Fruit fly (Drosophila melanogaster) whole organism, embryonic: ENCODE measurements around the gene Lamtor5.

Experiments used
- ATbp ChIP-seq: fragments of 200-800 bp; sonication (Bioruptor generic); optimal IDR thresholded peaks from 2 replicates; lab custom pipeline; 2017; ENCODE audit warnings: missing biosample characterization, mild to moderate bottlenecking, missing genetic modification characterization, missing genetic modification reagents
- Ada2b ChIP-seq: fragments of 200-800 bp; sonication (Bioruptor generic); IDR thresholded peaks from 2 replicates; pipeline ENCODE4 v1.3.6; 2022; ENCODE audit warnings: missing biosample characterization, missing genetic modification characterization
- Atf3 ChIP-seq: fragments of 200-800 bp; sonication (Bioruptor generic); optimal IDR thresholded peaks from 3 replicates; lab custom pipeline; 2016; ENCODE audit warnings: missing biosample characterization, missing genetic modification characterization
- CG1024 ChIP-seq: fragments of 200-800 bp; sonication (Bioruptor generic); IDR thresholded peaks from 2 replicates; pipeline ENCODE4 v1.3.6; 2022; ENCODE audit warnings: missing biosample characterization, missing genetic modification characterization
- CG13775 ChIP-seq: fragments of 200-800 bp; sonication (Bioruptor generic); optimal IDR thresholded peaks from 3 replicates; lab custom pipeline; 2017; ENCODE audit warnings: missing biosample characterization, mild to moderate bottlenecking, missing genetic modification characterization
- CG17912 ChIP-seq: fragments of 200-800 bp; sonication (Bioruptor generic); optimal IDR thresholded peaks from 2 replicates; lab custom pipeline; 2018; ENCODE audit warnings: missing biosample characterization, mild to moderate bottlenecking, missing genetic modification characterization
- CG1792 ChIP-seq: fragments of 200-800 bp; sonication (Bioruptor generic); optimal IDR thresholded peaks from 2 replicates; lab custom pipeline; 2016; ENCODE audit warnings: missing biosample characterization, missing genetic modification characterization
- CG2129 ChIP-seq: fragments of 200-800 bp; sonication (Bioruptor generic); IDR thresholded peaks from 2 replicates; pipeline ENCODE4 v1.3.6; 2022; ENCODE audit warnings: missing biosample characterization, missing genetic modification characterization; ENCODE audit not compliant: partially characterized antibody
- CG30403 ChIP-seq: fragments of 200-800 bp; sonication (Bioruptor generic); optimal IDR thresholded peaks from 3 replicates; lab custom pipeline; 2016; ENCODE audit warnings: missing biosample characterization, missing genetic modification characterization
- CG3065 ChIP-seq: fragments of 200-800 bp; sonication (Bioruptor generic); optimal IDR thresholded peaks from 2 replicates; lab custom pipeline; 2016; ENCODE audit warnings: missing biosample characterization, missing genetic modification characterization
- CG31441 ChIP-seq: fragments of 200-800 bp; sonication (Bioruptor generic); IDR thresholded peaks from 2 replicates; pipeline ENCODE4 v1.3.6; 2022; ENCODE audit warnings: missing biosample characterization, missing genetic modification characterization
- CG34224 ChIP-seq: fragments of 200-800 bp; sonication (Bioruptor generic); IDR thresholded peaks from 3 replicates; pipeline ENCODE4 v1.3.6; 2022; ENCODE audit warnings: missing biosample characterization, missing genetic modification characterization; ENCODE audit not compliant: partially characterized antibody
- CG4328 ChIP-seq: fragments of 200-800 bp; sonication (Bioruptor generic); optimal IDR thresholded peaks from 3 replicates; lab custom pipeline; 2017; ENCODE audit warnings: missing biosample characterization, missing genetic modification reagents, missing genetic modification characterization
- CG4707 ChIP-seq: fragments of 200-800 bp; sonication (Bioruptor generic); optimal IDR thresholded peaks from 2 replicates; lab custom pipeline; 2018; ENCODE audit warnings: missing biosample characterization, mild to moderate bottlenecking, missing genetic modification characterization, moderate library complexity
- CG6683 ChIP-seq: fragments of 200-800 bp; sonication (Bioruptor generic); optimal IDR thresholded peaks from 2 replicates; lab custom pipeline; 2017; ENCODE audit warnings: missing biosample characterization, mild to moderate bottlenecking, missing genetic modification characterization, missing genetic modification reagents
- CG6791 ChIP-seq: fragments of 200-800 bp; sonication (Bioruptor generic); IDR thresholded peaks from 3 replicates; pipeline ENCODE4 v1.3.6; 2022; ENCODE audit warnings: missing biosample characterization, missing genetic modification characterization; ENCODE audit not compliant: partially characterized antibody
- CG7556 ChIP-seq: fragments of 200-800 bp; sonication (Bioruptor generic); optimal IDR thresholded peaks from 2 replicates; lab custom pipeline; 2017; ENCODE audit warnings: missing biosample characterization, mild to moderate bottlenecking, missing genetic modification characterization
- CHES-1-like ChIP-seq: fragments of 200-800 bp; sonication (Bioruptor generic); optimal IDR thresholded peaks from 2 replicates; lab custom pipeline; 2016; ENCODE audit warnings: missing biosample characterization, missing genetic modification characterization
- Camta ChIP-seq: fragments of 200-800 bp; sonication (Bioruptor generic); optimal IDR thresholded peaks from 2 replicates; lab custom pipeline; 2016; ENCODE audit warnings: missing biosample characterization, missing genetic modification characterization
- CoRest ChIP-seq: fragments of 200-800 bp; sonication (Bioruptor generic); optimal IDR thresholded peaks from 3 replicates; lab custom pipeline; 2018; ENCODE audit warnings: missing biosample characterization, mild to moderate bottlenecking, missing genetic modification characterization, moderate library complexity
- Dad ChIP-seq: fragments of 200-800 bp; sonication (Bioruptor generic); optimal IDR thresholded peaks from 3 replicates; lab custom pipeline; 2016; ENCODE audit warnings: missing biosample characterization, missing genetic modification characterization
- Dll ChIP-seq: fragments of 200-800 bp; sonication (Bioruptor generic); IDR thresholded peaks from 4 replicates; pipeline ENCODE4 v1.3.6; 2022; ENCODE audit warnings: missing biosample characterization, missing genetic modification characterization; ENCODE audit not compliant: partially characterized antibody
- Dp ChIP-seq: fragments of 200-800 bp; sonication (Bioruptor generic); optimal IDR thresholded peaks from 2 replicates; lab custom pipeline; 2018; ENCODE audit warnings: missing biosample characterization, mild to moderate bottlenecking, missing genetic modification characterization, moderate library complexity
- Gug ChIP-seq: fragments of 200-800 bp; sonication (Bioruptor generic); IDR thresholded peaks from 4 replicates; pipeline ENCODE4 v1.3.6; 2022; ENCODE audit warnings: missing biosample characterization, missing genetic modification characterization
- HLH3B ChIP-seq: fragments of 200-800 bp; sonication (Bioruptor generic); IDR thresholded peaks from 2 replicates; pipeline ENCODE4 v1.3.6; 2022; ENCODE audit warnings: missing biosample characterization, missing genetic modification characterization
- NFAT ChIP-seq: fragments of 200-800 bp; sonication (Bioruptor generic); IDR thresholded peaks from 2 replicates; pipeline ENCODE4 v1.3.6; 2022; ENCODE audit warnings: missing biosample characterization, missing genetic modification characterization
- Oli ChIP-seq: fragments of 200-800 bp; sonication (Bioruptor generic); optimal IDR thresholded peaks from 2 replicates; lab custom pipeline; 2018; ENCODE audit warnings: missing biosample characterization, mild to moderate bottlenecking, missing genetic modification characterization, moderate library complexity
- PHDP ChIP-seq: fragments of 200-800 bp; sonication (Bioruptor generic); optimal IDR thresholded peaks from 3 replicates; lab custom pipeline; 2018; ENCODE audit warnings: missing biosample characterization, mild to moderate bottlenecking, missing genetic modification characterization, moderate library complexity
- Spps ChIP-seq: fragments of 200-800 bp; sonication (Bioruptor generic); optimal IDR thresholded peaks from 2 replicates; lab custom pipeline; 2018; ENCODE audit warnings: missing biosample characterization, mild to moderate bottlenecking, missing genetic modification characterization
- Ssrp ChIP-seq: fragments of 200-800 bp; sonication (Bioruptor generic); optimal IDR thresholded peaks from 2 replicates; lab custom pipeline; 2018; ENCODE audit warnings: missing biosample characterization, mild to moderate bottlenecking, missing genetic modification characterization, moderate library complexity
- caup ChIP-seq: fragments of 200-800 bp; sonication (Bioruptor generic); optimal IDR thresholded peaks from 3 replicates; lab custom pipeline; 2017; ENCODE audit warnings: missing biosample characterization, mild to moderate bottlenecking, missing genetic modification characterization, moderate library complexity; ENCODE audit not compliant: severe bottlenecking
- dmrt99B ChIP-seq: fragments of 200-800 bp; sonication (Bioruptor generic); optimal IDR thresholded peaks from 2 replicates; lab custom pipeline; 2018; ENCODE audit warnings: missing biosample characterization, mild to moderate bottlenecking, missing genetic modification characterization, moderate library complexity
- exex ChIP-seq: fragments of 200-800 bp; sonication (Bioruptor generic); optimal IDR thresholded peaks from 4 replicates; lab custom pipeline; 2018; ENCODE audit warnings: missing biosample characterization, mild to moderate bottlenecking, missing genetic modification characterization, moderate library complexity
- fd102C ChIP-seq: fragments of 200-800 bp; sonication (Bioruptor generic); optimal IDR thresholded peaks from 2 replicates; lab custom pipeline; 2018; ENCODE audit warnings: missing biosample characterization, mild to moderate bottlenecking, missing genetic modification characterization, moderate library complexity
- fd3F ChIP-seq: fragments of 200-800 bp; sonication (Bioruptor generic); optimal IDR thresholded peaks from 2 replicates; lab custom pipeline; 2018; ENCODE audit warnings: missing biosample characterization, mild to moderate bottlenecking, missing genetic modification characterization, moderate library complexity
- fd64A ChIP-seq: fragments of 200-800 bp; sonication (Bioruptor generic); optimal IDR thresholded peaks from 3 replicates; lab custom pipeline; 2018; ENCODE audit warnings: missing biosample characterization, mild to moderate bottlenecking, missing genetic modification characterization
- hbn ChIP-seq: fragments of 200-800 bp; sonication (Bioruptor generic); IDR thresholded peaks from 2 replicates; pipeline ENCODE4 v1.3.6; 2022; ENCODE audit warnings: missing biosample characterization, missing genetic modification characterization; ENCODE audit not compliant: partially characterized antibody
- kni ChIP-seq: fragments of 200-800 bp; sonication (Bioruptor generic); optimal IDR thresholded peaks from 3 replicates; lab custom pipeline; 2017; ENCODE audit warnings: mild to moderate bottlenecking, missing biosample characterization, missing genetic modification reagents, missing genetic modification characterization
- p53 ChIP-seq: fragments of 200-800 bp; sonication (Bioruptor generic); optimal IDR thresholded peaks from 2 replicates; lab custom pipeline; 2016; ENCODE audit warnings: missing biosample characterization, missing genetic modification characterization
- pan ChIP-seq, 4 experiments: fragments of >200 bp in 3 of 4; fragments of 200-800 bp in 1 of 4; sonication (Bioruptor generic) in 1 of 4; optimal IDR thresholded peaks in 3 of 4; IDR thresholded peaks in 1 of 4; 2 replicates each; pipeline versions ENCODE4 v1.3.6 to Lab custom; 2017 to 2022; ENCODE audit warnings: missing biosample characterization in 2 of 4, missing genetic modification characterization in 2 of 4, mixed read lengths in 1 of 4
- pnt ChIP-seq: fragments of 200-800 bp; sonication (Bioruptor generic); optimal IDR thresholded peaks from 3 replicates; lab custom pipeline; 2016; ENCODE audit warnings: missing biosample characterization, missing genetic modification characterization
- schlank ChIP-seq: fragments of 200-800 bp; sonication (Bioruptor generic); optimal IDR thresholded peaks from 2 replicates; lab custom pipeline; 2018; ENCODE audit warnings: missing biosample characterization, mild to moderate bottlenecking, missing genetic modification characterization
- sima ChIP-seq: fragments of 200-800 bp; sonication (Bioruptor generic); optimal IDR thresholded peaks from 2 replicates; lab custom pipeline; 2016; ENCODE audit warnings: missing biosample characterization, missing genetic modification characterization
- slp2 ChIP-seq: fragments of 200-800 bp; sonication (Bioruptor generic); optimal IDR thresholded peaks from 2 replicates; lab custom pipeline; 2016; ENCODE audit warnings: missing biosample characterization, missing genetic modification characterization
- twi ChIP-seq: fragments of 200-800 bp; optimal IDR thresholded peaks from 2 replicates; lab custom pipeline; 2019; ENCODE audit warnings: missing biosample characterization, mild to moderate bottlenecking, missing genetic modification characterization, moderate library complexity
- wek ChIP-seq: fragments of 200-800 bp; sonication (Bioruptor generic); optimal IDR thresholded peaks from 3 replicates; lab custom pipeline; 2018; ENCODE audit warnings: missing biosample characterization, mild to moderate bottlenecking, missing genetic modification characterization, moderate library complexity
- zen2 ChIP-seq: fragments of 200-800 bp; sonication (Bioruptor generic); IDR thresholded peaks from 3 replicates; pipeline ENCODE4 v1.3.6; 2022; ENCODE audit warnings: missing biosample characterization, missing genetic modification characterization; ENCODE audit not compliant: partially characterized antibody

The Lamtor5 gene

dm6 chrX:1877107-1877736 is 18.5 kb upstream of the Lamtor5 start, which contains the start of the genes CG14817 and CG14805 (continued):
- peak; percentile 41 for TF ChIP-seq CG30403
- TF ChIP-seq twi (tag; lab: Kevin White, UChicago) = peak; percentile 38
- no peak for TF ChIP-seq CG2129 (GFP tag; lab: Robert Waterston, UW)
- peak; percentile 45 for TF ChIP-seq Oli (tag; lab: Kevin White, UChicago)
- TF ChIP-seq CoRest (tag; lab: Kevin White, UChicago) = peak; percentile 43
- TF ChIP-seq CG7556 (GFP tag; lab: Kevin White, UChicago) = peak; percentile 45
- TF ChIP-seq CG17912 (GFP tag; lab: Kevin White, UChicago) = peak; percentile 84
- TF ChIP-seq pan (optimal IDR thresholded peaks at IDR 0.05; lab: Kevin White, UChicago) = no peak
- peak in 1 of 2 experiments; percentile 56 for TF ChIP-seq pan (GFP tag; optimal IDR thresholded peaks at IDR 0.05 in 1 of 2, IDR thresholded peaks at IDR 0.05 in 1 of 2)
- peak; percentile 12 for TF ChIP-seq slp2 (GFP tag; lab: Kevin White, UChicago)
- no peak for TF ChIP-seq sima (GFP tag; lab: Kevin White, UChicago)
- peak; percentile 69 for TF ChIP-seq CG6683 (GFP tag; lab: Kevin White, UChicago)
- TF ChIP-seq Ada2b (GFP tag; lab: Robert Waterston, UW) = peak; percentile 24; the same call in 1 of the 2 replicates
- peak; percentile 85 for TF ChIP-seq wek (GFP tag; lab: Kevin White, UChicago)
- TF ChIP-seq zen2 = no peak
- TF ChIP-seq pnt (GFP tag; lab: Kevin White, UChicago) = no peak
- TF ChIP-seq CG3065 = no peak
- peak; percentile 85 for TF ChIP-seq schlank (tag; lab: Kevin White, UChicago)
- TF ChIP-seq CHES-1-like (GFP tag; lab: Kevin White, UChicago) = peak; percentile 41
- 0 out of 2 replicates have a peak, but pooled peaks have one; percentile 33 for TF ChIP-seq HLH3B (GFP tag; lab: Robert Waterston, UW)
- peak; percentile 14 for TF ChIP-seq fd102C (GFP tag; lab: Kevin White, UChicago)
- peak; percentile 68; the same call in 1 of the 2 replicates for TF ChIP-seq NFAT (GFP tag; lab: Robert Waterston, UW)
- TF ChIP-seq Camta (GFP tag; lab: Kevin White, UChicago) = no peak
- peak; percentile 55; the same call in 2 of the 4 replicates for TF ChIP-seq Dll
- TF ChIP-seq kni = peak; percentile 56
- peak; percentile 62 for TF ChIP-seq CG6791
- TF ChIP-seq PHDP (tag; lab: Kevin White, UChicago) = peak; percentile 81
- TF ChIP-seq CG34224 (GFP tag; lab: Robert Waterston, UW) = peak; percentile 67
- TF ChIP-seq fd3F (GFP tag; lab: Kevin White, UChicago) = peak; percentile 53
- TF ChIP-seq Spps (tag; lab: Kevin White, UChicago) = peak; percentile 56
- TF ChIP-seq p53 (GFP tag; lab: Kevin White, UChicago) = no peak
- TF ChIP-seq CG13775 (GFP tag; lab: Kevin White, UChicago) = peak; percentile 72
- no peak for TF ChIP-seq ATbp
- TF ChIP-seq exex (tag; lab: Kevin White, UChicago) = no peak
- no peak for TF ChIP-seq dmrt99B (tag; lab: Kevin White, UChicago)
- TF ChIP-seq CG1024 (GFP tag; lab: Robert Waterston, UW) = no peak
- no peak for TF ChIP-seq Gug
- no peak for TF ChIP-seq CG1792 (GFP tag; lab: Kevin White, UChicago)
- peak; percentile 75 for TF ChIP-seq CG31441 (GFP tag; lab: Robert Waterston, UW)
- peak; percentile 7 for TF ChIP-seq Dad (GFP tag; lab: Kevin White, UChicago)
- TF ChIP-seq CG4707 (GFP tag; lab: Kevin White, UChicago) = peak; percentile 81
- TF ChIP-seq hbn (GFP tag; lab: Robert Waterston, UW) = peak; percentile 62
- TF ChIP-seq fd64A (GFP tag; lab: Kevin White, UChicago) = peak; percentile 73
- no peak for TF ChIP-seq Atf3 (GFP tag; lab: Kevin White, UChicago)
- TF ChIP-seq CG4328 (GFP tag; lab: Kevin White, UChicago) = peak; percentile 88
- TF ChIP-seq Ssrp (tag; lab: Kevin White, UChicago) = no peak
- peak; percentile 93 for TF ChIP-seq caup (GFP tag; lab: Kevin White, UChicago)
- peak; percentile 27 for TF ChIP-seq Dp (GFP tag; lab: Kevin White, UChicago)
